Fruit fly (Drosophila melanogaster): Measurements from ENCODE around the gene CG15322.
"Not testable (repeated sequence)": the region's sequence is repeated elsewhere in the genome, so short reads cannot be mapped to it uniquely, and the experiment has no call there.

CG15322 gene

dm6 chrX:20133432-20133831, at the start of gene CG15322:
TSS of gene CG15322 (plus strand) at chrX:20133579.
- TF ChIP-seq CG12605 (GFP tag; IDR thresholded peaks at IDR 0.05) (no peak), Pif1A (GFP tag; optimal IDR thresholded peaks at IDR 0.05) (no peak), D1 (tag; optimal IDR thresholded peaks at IDR 0.05) (no peak), Ets98B (GFP tag; IDR thresholded peaks at IDR 0.05) (no peak), CG9948 (tag; optimal IDR thresholded peaks at IDR 0.05) (no peak), CG8159 (tag; optimal IDR thresholded peaks at IDR 0.05) (no peak), CG4496 (GFP tag; IDR thresholded peaks at IDR 0.05) (no peak), CG34367 (tag; optimal IDR thresholded peaks at IDR 0.05) (no peak), CG15710 (tag; optimal IDR thresholded peaks at IDR 0.05) (no peak), CG17806 (tag; optimal IDR thresholded peaks at IDR 0.05) (no peak), CG8301 (tag; optimal IDR thresholded peaks at IDR 0.05) (no peak)

dm6 chrX:20083762-20084161, 49.6 kb upstream of the CG15322 start:
- no peak for TF ChIP-seq gl (tag; optimal IDR thresholded peaks at IDR 0.05)

dm6 chrX:20092308-20092707, 41.1 kb upstream of the CG15322 start, which contains the start of gene fd19B:
TSS of gene fd19B (minus strand) at chrX:20092408.
- no peak for TF ChIP-seq CG8159 (tag; optimal IDR thresholded peaks at IDR 0.05)
- no peak for TF ChIP-seq Pif1A (GFP tag; optimal IDR thresholded peaks at IDR 0.05)
- TF ChIP-seq Snoo (tag; optimal IDR thresholded peaks at IDR 0.05), result no peak
- no peak for TF ChIP-seq EcR (GFP tag; optimal IDR thresholded peaks at IDR 0.05)
- no peak for TF ChIP-seq CG10348 (GFP tag; IDR thresholded peaks at IDR 0.05)
- TF ChIP-seq D1 (tag; optimal IDR thresholded peaks at IDR 0.05), result no peak
- TF ChIP-seq CG9948 (tag; optimal IDR thresholded peaks at IDR 0.05), result no peak

dm6 chrX:20094098-20094497, 39.3 kb upstream of the CG15322 start, which contains the start of gene Or19b:
TSS of gene Or19b (plus strand) at chrX:20094398.
- TF ChIP-seq rn (GFP tag; IDR thresholded peaks at IDR 0.05); Pif1A (GFP tag; optimal IDR thresholded peaks at IDR 0.05); CG9948 (tag; optimal IDR thresholded peaks at IDR 0.05): not testable (repeated sequence)

- not testable (repeated sequence) for TF ChIP-seq CG32121 (GFP tag; IDR thresholded peaks at IDR 0.05); rn (GFP tag; IDR thresholded peaks at IDR 0.05); CG14655 (GFP tag; optimal IDR thresholded peaks at IDR 0.05)
Observed at dm6 chrX:20096374-20096773, 37.0 kb upstream of the CG15322 start, which contains the start of gene CG42581. TSS of gene CG42581 (minus strand) at chrX:20096474.

dm6 chrX:20104987-20105386, 28.4 kb upstream of the CG15322 start:
- TF ChIP-seq Pif1B (GFP tag; optimal IDR thresholded peaks at IDR 0.05), result no peak
- no peak for TF ChIP-seq CG13204 (GFP tag; optimal IDR thresholded peaks at IDR 0.05)
- TF ChIP-seq CG12605 (GFP tag; IDR thresholded peaks at IDR 0.05), result no peak
- no peak for TF ChIP-seq CG15710 (tag; optimal IDR thresholded peaks at IDR 0.05)
- no peak for TF ChIP-seq fd96Ca (GFP tag; IDR thresholded peaks at IDR 0.05)
- no peak for TF ChIP-seq Ets98B (GFP tag; IDR thresholded peaks at IDR 0.05)
- TF ChIP-seq CG14655 (GFP tag; optimal IDR thresholded peaks at IDR 0.05), result no peak
- no peak for TF ChIP-seq Snoo (tag; optimal IDR thresholded peaks at IDR 0.05)
- no peak for TF ChIP-seq gl (tag; optimal IDR thresholded peaks at IDR 0.05)
- no peak for TF ChIP-seq D1 (tag; optimal IDR thresholded peaks at IDR 0.05)
- TF ChIP-seq CG32121 (GFP tag; IDR thresholded peaks at IDR 0.05), result no peak
- TF ChIP-seq CG8159 (tag; optimal IDR thresholded peaks at IDR 0.05), result no peak
- no peak for TF ChIP-seq CG10348 (GFP tag; IDR thresholded peaks at IDR 0.05)
- no peak for TF ChIP-seq CG9948 (tag; optimal IDR thresholded peaks at IDR 0.05)
- no peak for TF ChIP-seq CG17806 (tag; optimal IDR thresholded peaks at IDR 0.05)

dm6 chrX:20110475-20110874, 22.9 kb upstream of the CG15322 start, which contains the start of gene karr:
TSS of gene karr (minus strand) at chrX:20110575.
- TF ChIP-seq Pif1A (GFP tag; optimal IDR thresholded peaks at IDR 0.05) (no peak), CG8301 (tag; optimal IDR thresholded peaks at IDR 0.05) (no peak), CG8159 (tag; optimal IDR thresholded peaks at IDR 0.05) (no peak), CG10348 (GFP tag; IDR thresholded peaks at IDR 0.05) (no peak), Snoo (tag; optimal IDR thresholded peaks at IDR 0.05) (no peak), CG15710 (tag; optimal IDR thresholded peaks at IDR 0.05) (no peak)

- TF ChIP-seq CG8301 (tag; optimal IDR thresholded peaks at IDR 0.05), result no peak
- no peak for TF ChIP-seq CG13204 (GFP tag; optimal IDR thresholded peaks at IDR 0.05)
- no peak for TF ChIP-seq CG17806 (tag; optimal IDR thresholded peaks at IDR 0.05)
- no peak for TF ChIP-seq fd96Ca (GFP tag; IDR thresholded peaks at IDR 0.05)
- TF ChIP-seq CG9948 (tag; optimal IDR thresholded peaks at IDR 0.05), result no peak
- no peak for TF ChIP-seq Ets98B (GFP tag; IDR thresholded peaks at IDR 0.05)
- TF ChIP-seq CG15710 (tag; optimal IDR thresholded peaks at IDR 0.05), result no peak
- no peak for TF ChIP-seq CG10348 (GFP tag; IDR thresholded peaks at IDR 0.05)
- TF ChIP-seq rn (GFP tag; IDR thresholded peaks at IDR 0.05), result no peak
- TF ChIP-seq CG32121 (GFP tag; IDR thresholded peaks at IDR 0.05), result no peak
- TF ChIP-seq Pif1A (GFP tag; optimal IDR thresholded peaks at IDR 0.05), result no peak
- no peak for TF ChIP-seq CG14655 (GFP tag; optimal IDR thresholded peaks at IDR 0.05)
- no peak for TF ChIP-seq Pif1B (GFP tag; optimal IDR thresholded peaks at IDR 0.05)
- TF ChIP-seq Snoo (tag; optimal IDR thresholded peaks at IDR 0.05), result no peak
Observed at dm6 chrX:20122153-20122552, 11.2 kb upstream of the CG15322 start, which contains the start of gene CG34331. TSS of gene CG34331 (plus strand) at chrX:20122453.

Measured in whole organism, pupa.